Fruit fly (Drosophila melanogaster): ENCODE measurements around the gene ppk28.
A peak's percentile ranks its signal among the peaks of the same experiment; 100 is the strongest.

Gene ppk28

DNA sequence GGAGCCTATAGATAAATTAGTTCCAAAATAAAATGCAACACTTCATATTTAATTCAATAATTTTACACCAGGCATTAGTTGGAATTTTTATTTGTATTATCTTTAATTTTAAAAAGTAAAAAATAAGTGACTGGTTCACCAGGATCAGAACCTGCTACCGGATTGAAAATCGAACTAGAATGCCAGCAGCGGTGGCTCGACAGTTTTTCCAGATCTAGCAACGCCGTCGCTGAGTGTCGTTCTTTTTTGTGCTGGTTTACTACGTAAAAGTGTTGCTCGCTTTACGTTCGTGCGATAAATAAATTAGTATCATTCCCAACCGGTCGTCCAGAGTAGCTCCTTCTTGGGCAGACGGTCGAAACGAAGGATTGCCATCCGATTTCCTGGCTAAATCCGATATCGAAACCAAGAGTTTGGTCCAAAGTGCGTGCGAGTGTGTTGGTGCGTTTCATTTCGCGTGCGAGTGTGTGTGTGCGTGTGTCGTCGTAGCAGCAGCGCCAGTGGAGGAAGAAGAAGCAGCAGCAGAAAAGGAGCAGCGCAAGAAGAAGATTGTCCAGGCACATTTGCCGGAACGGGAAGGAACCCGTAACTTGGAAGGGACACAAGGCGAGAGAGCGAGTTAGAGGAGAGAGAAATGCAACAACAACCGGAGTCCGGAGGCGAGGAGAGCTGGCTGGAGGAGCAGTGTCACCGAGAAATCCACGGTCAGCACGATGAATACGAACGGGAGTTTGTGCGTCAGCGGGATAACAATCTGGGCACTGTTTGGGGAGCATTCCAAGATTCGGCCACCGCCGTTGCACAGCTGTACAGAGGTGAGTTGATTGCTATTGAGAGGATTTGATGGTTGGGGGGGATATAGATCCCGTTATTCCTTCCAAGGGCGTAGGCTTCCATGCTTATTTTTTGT lies 13.7 kb upstream of the ppk28 start, which contains the start of gene CG4768 (continued):
- peak; percentile 7 for TF ChIP-seq CG13624 (GFP tag; optimal IDR thresholded peaks at IDR 0.05)
- TF ChIP-seq Drgx (GFP tag; IDR thresholded peaks at IDR 0.05) = no peak
- TF ChIP-seq sc (optimal IDR thresholded peaks at IDR 0.05) = no peak
- no peak for TF ChIP-seq sc (GFP tag; optimal IDR thresholded peaks at IDR 0.05)
- TF ChIP-seq D (optimal IDR thresholded peaks at IDR 0.05) = peak; percentile 64
- TF ChIP-seq D (GFP tag; optimal IDR thresholded peaks at IDR 0.05) = no peak
- TF ChIP-seq CG8478 (optimal IDR thresholded peaks at IDR 0.05) = peak; percentile 71
- no peak for TF ChIP-seq Awh (GFP tag; IDR thresholded peaks at IDR 0.05)
- TF ChIP-seq YL-1 (GFP tag; optimal IDR thresholded peaks at IDR 0.05) = peak; percentile 10
- TF ChIP-seq Dref (GFP tag; IDR thresholded peaks at IDR 0.05) = peak; percentile 44
- TF ChIP-seq CG10147 (GFP tag; optimal IDR thresholded peaks at IDR 0.05) = no peak
- TF ChIP-seq CG10543 (GFP tag; optimal IDR thresholded peaks at IDR 0.05) = peak; percentile 30
- no peak for TF ChIP-seq CG16815 (GFP tag; optimal IDR thresholded peaks at IDR 0.05)
- peak; percentile 16; the same call in 1 of the 2 replicates for TF ChIP-seq CG13287 (GFP tag; IDR thresholded peaks at IDR 0.05; ENCODE audit: partially characterized antibody)
- TF ChIP-seq CG10959 (GFP tag; IDR thresholded peaks at IDR 0.05) = no peak
- 0 out of 2 replicates have a peak, but pooled peaks have one; percentile 8 for TF ChIP-seq Rfx (GFP tag; IDR thresholded peaks at IDR 0.05)
- no peak for TF ChIP-seq shn (GFP tag; optimal IDR thresholded peaks at IDR 0.05)
- TF ChIP-seq CG9609 (GFP tag; optimal IDR thresholded peaks at IDR 0.05) = no peak
- no peak for TF ChIP-seq CG2120 (GFP tag; optimal IDR thresholded peaks at IDR 0.05)
- peak; percentile 90 for TF ChIP-seq CG17385 (GFP tag; optimal IDR thresholded peaks at IDR 0.05)
- no peak for TF ChIP-seq otp (GFP tag; IDR thresholded peaks at IDR 0.05)
- TF ChIP-seq gro (GFP tag; optimal IDR thresholded peaks at IDR 0.05) = no peak
- TF ChIP-seq Fer1 (GFP tag; optimal IDR thresholded peaks at IDR 0.05) = peak; percentile 17
- TF ChIP-seq Sry-β (GFP tag; optimal IDR thresholded peaks at IDR 0.05) = peak; percentile 14
- TF ChIP-seq unc-4 (GFP tag; IDR thresholded peaks at IDR 0.05; ENCODE audit: partially characterized antibody) = 0 out of 2 replicates have a peak, but pooled peaks have one; percentile 21
- peak; percentile 86 for TF ChIP-seq cg (GFP tag; optimal IDR thresholded peaks at IDR 0.05)
- TF ChIP-seq Hr51 (GFP tag; optimal IDR thresholded peaks at IDR 0.05) = no peak
- TF ChIP-seq CG11398 (GFP tag; optimal IDR thresholded peaks at IDR 0.05) = no peak
- TF ChIP-seq CG9817 (tag; optimal IDR thresholded peaks at IDR 0.05) = no peak
- no peak for TF ChIP-seq mld (GFP tag; IDR thresholded peaks at IDR 0.05; ENCODE audit: partially characterized antibody)
- TF ChIP-seq CG31388 (GFP tag; optimal IDR thresholded peaks at IDR 0.05) = no peak
- TF ChIP-seq row (GFP tag; IDR thresholded peaks at IDR 0.05) = peak; percentile 73
- TF ChIP-seq esg (GFP tag; conservative IDR thresholded peaks at IDR 0.05) = no peak
- TF ChIP-seq CG4617 (GFP tag; optimal IDR thresholded peaks at IDR 0.05; ENCODE audit: borderline replicate concordance) = peak; percentile 40
- peak; percentile 95 for TF ChIP-seq CG3995 (GFP tag; optimal IDR thresholded peaks at IDR 0.05)
- TF ChIP-seq CG12659 (GFP tag; optimal IDR thresholded peaks at IDR 0.05) = peak; percentile 2
- TF ChIP-seq ssp (GFP tag; IDR thresholded peaks at IDR 0.05) = no peak
- TF ChIP-seq CG3163 (GFP tag; optimal IDR thresholded peaks at IDR 0.05) = peak; percentile 6
- no peak for TF ChIP-seq NC2α (GFP tag; optimal IDR thresholded peaks at IDR 0.05)
- TF ChIP-seq Poxn (GFP tag; IDR thresholded peaks at IDR 0.05) = no peak
- TF ChIP-seq Ets65A (GFP tag) = peak; percentile 70
- no peak for TF ChIP-seq dm (GFP tag; optimal IDR thresholded peaks at IDR 0.05)
- no peak for TF ChIP-seq kni (GFP tag; optimal IDR thresholded peaks at IDR 0.05)
- TF ChIP-seq HmgD (GFP tag; optimal IDR thresholded peaks at IDR 0.05) = peak; percentile 3
- TF ChIP-seq jumu (GFP tag; optimal IDR thresholded peaks at IDR 0.05) = no peak
- TF ChIP-seq so (GFP tag; IDR thresholded peaks at IDR 0.05) = no peak
- no peak for TF ChIP-seq CG8290 (GFP tag; optimal IDR thresholded peaks at IDR 0.05)
- TF ChIP-seq CG8290 (tag; optimal IDR thresholded peaks at IDR 0.05) = peak in 1 of 2 experiments; percentile 3
- peak; percentile 13 for TF ChIP-seq CG10431 (GFP tag; optimal IDR thresholded peaks at IDR 0.05)
- TF ChIP-seq sd (tag; optimal IDR thresholded peaks at IDR 0.05) = no peak

Measured in whole organism, embryonic.